Worm (Caenorhabditis elegans): Measurements from ENCODE around the gene sad-1.

sad-1 gene

ce11 chrX:13539701-13540100, 39.2 kb upstream of the sad-1 start:
- no peak for TF ChIP-seq lin-13 (tag; optimal IDR thresholded peaks at IDR 0.05)
- TF ChIP-seq bed-3 (GFP tag; optimal IDR thresholded peaks at IDR 0.05) = no peak
- TF ChIP-seq ces-1 (GFP tag; optimal IDR thresholded peaks at IDR 0.05) = no peak
- TF ChIP-seq ham-2 (GFP tag; optimal IDR thresholded peaks at IDR 0.05) = no peak
- TF ChIP-seq mab-5 (tag; optimal IDR thresholded peaks at IDR 0.05) = no peak

ce11 chrX:13536759-13537158, 36.3 kb upstream of the sad-1 start, which contains the start of gene R01E6.5:
Gene R01E6.5 (plus strand): TSS chrX:13537059.
- no peak for TF ChIP-seq ham-2 (GFP tag; optimal IDR thresholded peaks at IDR 0.05)
- TF ChIP-seq sem-2 (GFP tag; optimal IDR thresholded peaks at IDR 0.05) = no peak
- no peak for TF ChIP-seq unc-39 (tag; optimal IDR thresholded peaks at IDR 0.05)
- TF ChIP-seq flh-1 (GFP tag; optimal IDR thresholded peaks at IDR 0.05) = no peak
- TF ChIP-seq drap-1 (GFP tag; optimal IDR thresholded peaks at IDR 0.05) = no peak
- TF ChIP-seq unc-62 (GFP tag; optimal IDR thresholded peaks at IDR 0.05) = no peak
- no peak for TF ChIP-seq lin-13 (tag; optimal IDR thresholded peaks at IDR 0.05)
- TF ChIP-seq mab-5 (tag; optimal IDR thresholded peaks at IDR 0.05) = no peak
- no peak for TF ChIP-seq sptf-1 (tag; optimal IDR thresholded peaks at IDR 0.05)

DNA sequence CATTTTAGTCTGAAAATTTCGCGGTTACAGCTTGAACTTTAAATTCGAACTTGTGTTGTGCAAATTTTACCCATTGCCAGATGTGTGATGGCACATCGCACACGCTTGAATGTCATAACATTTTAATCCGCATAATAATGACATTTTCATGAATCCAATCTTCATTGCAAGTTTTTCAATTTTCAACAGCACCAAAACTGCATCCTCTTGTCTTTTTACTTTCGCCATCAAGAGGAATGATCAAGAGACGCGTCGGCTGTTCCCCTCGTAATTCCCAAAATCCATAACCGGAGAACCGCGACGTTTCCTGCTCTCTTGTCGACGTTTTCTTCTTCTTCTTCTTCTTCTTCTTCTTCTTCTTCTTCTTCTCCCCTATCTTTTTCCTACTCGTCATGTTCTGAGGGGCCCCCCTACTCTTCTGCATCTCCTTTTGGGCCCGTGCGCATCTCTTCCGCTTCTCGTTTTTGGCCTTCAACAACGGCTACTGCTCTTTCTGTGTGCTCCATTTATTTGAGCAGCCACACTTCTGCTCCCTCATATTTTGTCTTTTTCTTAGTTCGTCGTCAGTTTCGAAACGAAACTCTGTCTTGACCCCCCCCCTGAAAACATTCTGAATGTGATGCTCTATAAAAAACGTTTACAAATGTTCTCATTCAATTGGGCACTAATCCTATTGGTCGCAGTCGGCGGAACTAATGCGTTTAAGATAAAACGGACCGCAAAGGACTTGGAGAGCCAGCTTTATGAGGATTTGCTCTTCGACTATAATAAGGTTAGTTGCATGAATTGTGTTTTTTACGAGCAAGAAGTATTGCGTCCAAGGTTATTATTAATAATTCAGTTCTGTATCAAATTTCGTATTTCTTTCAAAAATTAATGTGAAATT, 32.2 kb upstream of the sad-1 start, which contains the start of gene acr-12:
Gene acr-12, plus strand, starts transcription at position 430 of the 886 bp plus-strand sequence.
- TF ChIP-seq mls-2 (tag; optimal IDR thresholded peaks at IDR 0.05) = peak; percentile 27
- peak; percentile 97 for TF ChIP-seq ces-1 (GFP tag; optimal IDR thresholded peaks at IDR 0.05)
- TF ChIP-seq unc-62 (GFP tag; optimal IDR thresholded peaks at IDR 0.05) = no peak

DNA sequence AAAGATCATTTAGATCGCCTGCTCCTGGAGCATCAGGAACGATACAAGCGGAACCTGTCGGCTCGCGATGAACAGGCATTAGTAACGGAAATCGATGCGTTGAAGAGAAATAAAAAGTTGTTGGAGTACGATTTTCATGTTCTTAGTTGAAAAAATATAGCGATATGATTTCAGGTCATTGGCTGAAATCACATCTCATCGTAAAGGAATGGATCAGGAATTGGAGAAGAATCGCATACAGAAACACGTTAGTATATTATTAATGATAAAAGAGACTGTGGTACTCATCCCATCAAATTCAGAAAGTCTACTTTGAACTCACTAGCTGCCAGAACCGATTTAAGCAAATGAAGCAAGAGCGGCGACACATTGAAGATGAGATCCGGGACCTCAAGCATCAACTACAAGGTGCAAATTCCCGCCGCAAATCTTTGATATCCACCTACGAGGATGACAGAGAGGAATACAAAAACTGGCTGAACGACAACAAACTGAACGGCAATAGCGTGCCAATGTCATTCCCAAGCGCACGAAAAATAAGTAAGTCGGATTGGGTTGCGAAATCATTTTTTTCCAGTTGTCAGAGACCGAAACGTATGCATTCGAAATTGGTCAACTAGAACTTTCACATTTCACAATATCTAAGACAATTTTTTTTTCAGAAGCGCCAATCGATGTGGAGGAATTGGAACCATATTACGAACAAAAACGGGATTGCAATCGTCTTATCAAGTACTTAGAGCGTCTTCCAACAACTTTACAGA, 29.7 kb upstream of the sad-1 start:
- TF ChIP-seq snpc-4 (tag; optimal IDR thresholded peaks at IDR 0.05) (no peak), blmp-1 (tag; optimal IDR thresholded peaks at IDR 0.05) (no peak), elt-3 (tag; optimal IDR thresholded peaks at IDR 0.05) (no peak), ceh-39 (tag; optimal IDR thresholded peaks at IDR 0.05) (no peak), ceh-83 (GFP tag; optimal IDR thresholded peaks at IDR 0.05) (no peak), M03D4.4 (tag; optimal IDR thresholded peaks at IDR 0.05) (no peak), sptf-1 (tag; optimal IDR thresholded peaks at IDR 0.05) (no peak), unc-120 (tag; optimal IDR thresholded peaks at IDR 0.05; ENCODE audit: poor library complexity, severe bottlenecking) (no peak), hlh-1 (tag; optimal IDR thresholded peaks at IDR 0.05) (no peak)

ce11 chrX:13528630-13529138, 28.2 kb upstream of the sad-1 start, which contains the start of gene F18H3.4:
Gene F18H3.4 (plus strand): TSS chrX:13529088.
- TF ChIP-seq ham-2 (GFP tag; optimal IDR thresholded peaks at IDR 0.05) = no peak
- TF ChIP-seq elt-1 (tag; optimal IDR thresholded peaks at IDR 0.05; ENCODE audit: borderline replicate concordance, insufficient read depth) = peak; percentile 4
- no peak for TF ChIP-seq lin-32 (GFP tag; optimal IDR thresholded peaks at IDR 0.05)

ce11 chrX:13527347-13528092, 27.1 kb upstream of the sad-1 start, which contains the start of gene pab-2:
Gene pab-2 (minus strand): TSS chrX:13527415.
- TF ChIP-seq sem-2 (GFP tag; optimal IDR thresholded peaks at IDR 0.05) = no peak
- TF ChIP-seq pha-4 (tag; optimal IDR thresholded peaks at IDR 0.05) = peak; percentile 86
- peak; percentile 97 for TF ChIP-seq ham-2 (GFP tag; optimal IDR thresholded peaks at IDR 0.05)
- no peak for TF ChIP-seq bed-3 (GFP tag; optimal IDR thresholded peaks at IDR 0.05)
- TF ChIP-seq mls-2 (tag; optimal IDR thresholded peaks at IDR 0.05) = peak; percentile 4
- TF ChIP-seq elt-1 (tag; optimal IDR thresholded peaks at IDR 0.05; ENCODE audit: borderline replicate concordance, insufficient read depth) = no peak
- no peak for TF ChIP-seq ceh-83 (GFP tag; optimal IDR thresholded peaks at IDR 0.05)
- peak; percentile 41 for TF ChIP-seq cnd-1 (tag; optimal IDR thresholded peaks at IDR 0.05)
- TF ChIP-seq lin-32 (GFP tag; optimal IDR thresholded peaks at IDR 0.05) = no peak
- TF ChIP-seq M03D4.4 (tag; optimal IDR thresholded peaks at IDR 0.05) = peak; percentile 66
- TF ChIP-seq ztf-11 (tag; optimal IDR thresholded peaks at IDR 0.05) = peak; percentile 42
- TF ChIP-seq nhr-2 (tag; optimal IDR thresholded peaks at IDR 0.05) = peak; percentile 11
- TF ChIP-seq nhr-12 (tag; optimal IDR thresholded peaks at IDR 0.05) = no peak
- TF ChIP-seq snpc-4 (tag; optimal IDR thresholded peaks at IDR 0.05) = no peak
- TF ChIP-seq nhr-76 (tag; optimal IDR thresholded peaks at IDR 0.05) = no peak
- TF ChIP-seq mep-1 (tag; optimal IDR thresholded peaks at IDR 0.05) = peak; percentile 37
- no peak for TF ChIP-seq flh-1 (GFP tag; optimal IDR thresholded peaks at IDR 0.05)
- peak; percentile 84 for TF ChIP-seq sptf-1 (tag; optimal IDR thresholded peaks at IDR 0.05)
- no peak for TF ChIP-seq mab-5 (tag; optimal IDR thresholded peaks at IDR 0.05)
- TF ChIP-seq unc-39 (tag; optimal IDR thresholded peaks at IDR 0.05) = no peak
- no peak for TF ChIP-seq nhr-28 (tag; optimal IDR thresholded peaks at IDR 0.05)
- TF ChIP-seq zip-8 (tag; optimal IDR thresholded peaks at IDR 0.05) = no peak
- peak; percentile 83 for TF ChIP-seq unc-62 (GFP tag; optimal IDR thresholded peaks at IDR 0.05)
- TF ChIP-seq hlh-1 (tag; optimal IDR thresholded peaks at IDR 0.05) = peak; percentile 70
- TF ChIP-seq ceh-43 (GFP tag; optimal IDR thresholded peaks at IDR 0.05) = no peak
- TF ChIP-seq tbx-8 (GFP tag; optimal IDR thresholded peaks at IDR 0.05) = no peak
